Worm (Caenorhabditis elegans): ENCODE measurements around the gene svh-11.

svh-11 gene

ce11 chrV:2206181-2206580 lies 720 bp upstream of the svh-11 start, which contains the start of gene srt-40:
Gene srt-40, minus strand, starts transcription at chrV:2206281.
- TF ChIP-seq lin-29 (GFP tag; IDR thresholded peaks at IDR 0.05) (no peak), arid-1 (GFP tag; conservative IDR thresholded peaks at IDR 0.05) (no peak), zip-11 (GFP tag; IDR thresholded peaks at IDR 0.05) (no peak), nhr-77 (tag; optimal IDR thresholded peaks at IDR 0.05) (no peak), unc-62 (GFP tag; optimal IDR thresholded peaks at IDR 0.05 in 1 of 2) (no peak), unc-62 (tag; optimal IDR thresholded peaks at IDR 0.05) (no peak), F49E8.2 (tag; optimal IDR thresholded peaks at IDR 0.05; ENCODE audit: borderline replicate concordance) (no peak), gei-8 (GFP tag; optimal IDR thresholded peaks at IDR 0.05) (no peak), dmd-8 (GFP tag; IDR thresholded peaks at IDR 0.05) (no peak), nhr-25 (tag; optimal IDR thresholded peaks at IDR 0.05; ENCODE audit: borderline replicate concordance, insufficient read depth) (no peak), dve-1 (tag; optimal IDR thresholded peaks at IDR 0.05; ENCODE audit: insufficient read depth) (no peak)

ce11 chrV:2207527-2207926 lies 626 bp downstream of the svh-11 start:
- TF ChIP-seq aly-2 (tag; optimal IDR thresholded peaks at IDR 0.05) (no peak), set-16 (GFP tag; IDR thresholded peaks at IDR 0.05) (no peak), pha-4 (GFP tag; IDR thresholded peaks at IDR 0.05) (no peak), pha-4 (tag; optimal IDR thresholded peaks at IDR 0.05) (no peak), arid-1 (GFP tag; conservative IDR thresholded peaks at IDR 0.05) (no peak), lin-15B (tag; optimal IDR thresholded peaks at IDR 0.05) (no peak), hlh-11 (tag; optimal IDR thresholded peaks at IDR 0.05) (no peak), mxl-3 (GFP tag; optimal IDR thresholded peaks at IDR 0.05) (no peak), ces-1 (GFP tag; optimal IDR thresholded peaks at IDR 0.05) (no peak)

- TF ChIP-seq dmd-8 (GFP tag; IDR thresholded peaks at IDR 0.05), result no peak
- TF ChIP-seq nhr-102 (tag; optimal IDR thresholded peaks at IDR 0.05), result no peak
- TF ChIP-seq mdl-1 (tag; optimal IDR thresholded peaks at IDR 0.05), result peak; percentile 12 to 79
- TF ChIP-seq nhr-28 (tag; optimal IDR thresholded peaks at IDR 0.05), result peak; percentile 80
- no peak for TF ChIP-seq lir-3 (tag; optimal IDR thresholded peaks at IDR 0.05)
- TF ChIP-seq ama-1 (optimal IDR thresholded peaks at IDR 0.05), result no peak
- peak; percentile 6 for TF ChIP-seq mes-2 (tag; optimal IDR thresholded peaks at IDR 0.05; ENCODE audit: poor library complexity, severe bottlenecking)
- no peak for TF ChIP-seq nhr-48 (tag; optimal IDR thresholded peaks at IDR 0.05)
- peak; percentile 81 for TF ChIP-seq mxl-3 (GFP tag; optimal IDR thresholded peaks at IDR 0.05)
- TF ChIP-seq nhr-11 (tag; optimal IDR thresholded peaks at IDR 0.05), result no peak
- no peak for TF ChIP-seq F10B5.3 (tag; optimal IDR thresholded peaks at IDR 0.05)
- TF ChIP-seq R02D3.7 (tag; optimal IDR thresholded peaks at IDR 0.05), result no peak
- no peak for TF ChIP-seq pha-4 (GFP tag; IDR thresholded peaks at IDR 0.05)
- peak; percentile 9 for TF ChIP-seq pha-4 (tag; optimal IDR thresholded peaks at IDR 0.05)
- no peak for TF ChIP-seq egl-27 (tag; optimal IDR thresholded peaks at IDR 0.05)
- TF ChIP-seq hif-1 (tag; optimal IDR thresholded peaks at IDR 0.05), result no peak
- TF ChIP-seq gei-8 (GFP tag; optimal IDR thresholded peaks at IDR 0.05), result no peak
- TF ChIP-seq T20F7.1 (GFP tag; optimal IDR thresholded peaks at IDR 0.05), result no peak
- peak; percentile 50; the same call in 1 of the 2 replicates for TF ChIP-seq dmd-6 (GFP tag; IDR thresholded peaks at IDR 0.05)
- TF ChIP-seq hlh-11 (tag; optimal IDR thresholded peaks at IDR 0.05), result peak; percentile 40
- TF ChIP-seq madf-9 (GFP tag; conservative IDR thresholded peaks at IDR 0.05), result no peak
- no peak for TF ChIP-seq ceh-82 (tag; optimal IDR thresholded peaks at IDR 0.05)
- TF ChIP-seq tag-97 (GFP tag; IDR thresholded peaks at IDR 0.05), result no peak
- no peak for TF ChIP-seq daf-16 (GFP tag; optimal IDR thresholded peaks at IDR 0.05)
- TF ChIP-seq daf-16 (tag; optimal IDR thresholded peaks at IDR 0.05), result peak; percentile 45
- no peak for TF ChIP-seq zip-2 (tag; optimal IDR thresholded peaks at IDR 0.05)
- TF ChIP-seq dve-1 (tag; optimal IDR thresholded peaks at IDR 0.05; ENCODE audit: insufficient read depth), result peak; percentile 55
- TF ChIP-seq hmg-1.1 (GFP tag; IDR thresholded peaks at IDR 0.05), result no peak
- no peak for TF ChIP-seq Y105C5A.15 (GFP tag; IDR thresholded peaks at IDR 0.05)
- TF ChIP-seq spr-3 (GFP tag; optimal IDR thresholded peaks at IDR 0.05), result no peak
- TF ChIP-seq hlh-30 (tag; optimal IDR thresholded peaks at IDR 0.05; ENCODE audit: insufficient read depth), result peak; percentile 83
- TF ChIP-seq lin-1 (GFP tag; IDR thresholded peaks at IDR 0.05), result no peak
- no peak for TF ChIP-seq daf-8 (GFP tag; IDR thresholded peaks at IDR 0.05)
- TF ChIP-seq mxl-2 (GFP tag; conservative IDR thresholded peaks at IDR 0.05), result no peak
- TF ChIP-seq dmd-9 (GFP tag; IDR thresholded peaks at IDR 0.05), result no peak
Observed at ce11 chrV:2211936-2212335, 5.0 kb downstream of the svh-11 start, which contains the start of gene nhr-133. Gene nhr-133, minus strand, starts transcription at chrV:2212118.

All from whole organism, L4 larva.